Fruit fly (Drosophila melanogaster) whole organism, pupa: ENCODE results near the gene CG18178.

Experiments
- CG10348 ChIP-seq: fragments of 200-800 bp; sonication (Bioruptor generic); IDR thresholded peaks from 2 replicates; pipeline ENCODE4 v1.3.6; 2022; ENCODE audit warnings: missing biosample characterization, missing genetic modification characterization
- CG12605 ChIP-seq: fragments of 200-800 bp; sonication (Bioruptor generic); IDR thresholded peaks from 2 replicates; pipeline ENCODE4 v1.3.6; 2022; ENCODE audit warnings: missing biosample characterization, missing genetic modification characterization
- CG13204 ChIP-seq: fragments of 200-800 bp; sonication (Bioruptor generic); optimal IDR thresholded peaks from 2 replicates; lab custom pipeline; 2018; ENCODE audit warnings: missing biosample characterization, mild to moderate bottlenecking, missing genetic modification characterization, moderate library complexity
- CG14655 ChIP-seq: fragments of 200-800 bp; sonication (Bioruptor generic); optimal IDR thresholded peaks from 3 replicates; lab custom pipeline; 2017; ENCODE audit warnings: mild to moderate bottlenecking, missing biosample characterization, missing genetic modification reagents, missing genetic modification characterization
- CG15710 ChIP-seq: fragments of 200-800 bp; sonication (Bioruptor generic); optimal IDR thresholded peaks from 2 replicates; lab custom pipeline; 2018; ENCODE audit warnings: missing biosample characterization, mild to moderate bottlenecking, missing genetic modification characterization, moderate library complexity
- CG17806 ChIP-seq: fragments of 200-800 bp; sonication (Bioruptor generic); optimal IDR thresholded peaks from 2 replicates; lab custom pipeline; 2018; ENCODE audit warnings: missing biosample characterization, mild to moderate bottlenecking, missing genetic modification characterization, moderate library complexity
- CG32121 ChIP-seq: fragments of 200-800 bp; sonication (Bioruptor generic); IDR thresholded peaks from 2 replicates; pipeline ENCODE4 v1.3.6; 2022; ENCODE audit warnings: missing biosample characterization, missing genetic modification characterization
- CG34367 ChIP-seq: fragments of 200-800 bp; sonication (Bioruptor generic); optimal IDR thresholded peaks from 2 replicates; lab custom pipeline; 2018; ENCODE audit warnings: missing biosample characterization, mild to moderate bottlenecking, missing genetic modification characterization
- CG4496 ChIP-seq: fragments of 200-800 bp; sonication (Bioruptor generic); IDR thresholded peaks from 3 replicates; pipeline ENCODE4 v1.3.6; 2022; ENCODE audit warnings: missing biosample characterization, missing genetic modification characterization
- CG8159 ChIP-seq: fragments of 200-800 bp; sonication (Bioruptor generic); optimal IDR thresholded peaks from 3 replicates; lab custom pipeline; 2018; ENCODE audit warnings: missing biosample characterization, mild to moderate bottlenecking, missing genetic modification characterization, moderate library complexity
- CG8301 ChIP-seq: fragments of 200-800 bp; sonication (Bioruptor generic); optimal IDR thresholded peaks from 2 replicates; lab custom pipeline; 2018; ENCODE audit warnings: missing biosample characterization, mild to moderate bottlenecking, missing genetic modification characterization
- CG9948 ChIP-seq: fragments of 200-800 bp; sonication (Bioruptor generic); optimal IDR thresholded peaks from 2 replicates; lab custom pipeline; 2018; ENCODE audit warnings: missing biosample characterization, mild to moderate bottlenecking, missing genetic modification characterization, moderate library complexity
- D1 ChIP-seq: fragments of 200-800 bp; sonication (Bioruptor generic); optimal IDR thresholded peaks from 2 replicates; lab custom pipeline; 2018; ENCODE audit warnings: missing biosample characterization, mild to moderate bottlenecking, missing genetic modification characterization, moderate library complexity
- EcR ChIP-seq: fragments of 200-800 bp; sonication (Bioruptor generic); optimal IDR thresholded peaks from 3 replicates; lab custom pipeline; 2019; ENCODE audit warnings: missing biosample characterization, missing genetic modification characterization, mild to moderate bottlenecking, moderate library complexity, missing genetic modification reagents
- Ets98B ChIP-seq: fragments of 200-800 bp; sonication (Bioruptor generic); IDR thresholded peaks from 2 replicates; pipeline ENCODE4 v1.3.6; 2022; ENCODE audit warnings: missing biosample characterization, missing genetic modification characterization
- Pif1A ChIP-seq: fragments of 200-800 bp; sonication (Bioruptor generic); optimal IDR thresholded peaks from 3 replicates; lab custom pipeline; 2016; ENCODE audit warnings: missing biosample characterization, missing genetic modification characterization
- Pif1B ChIP-seq: fragments of 200-800 bp; sonication (Bioruptor generic); optimal IDR thresholded peaks from 3 replicates; lab custom pipeline; 2016; ENCODE audit warnings: missing biosample characterization, missing genetic modification characterization
- Snoo ChIP-seq: fragments of 200-800 bp; sonication (Bioruptor generic); optimal IDR thresholded peaks from 3 replicates; lab custom pipeline; 2017; ENCODE audit warnings: missing biosample characterization, mild to moderate bottlenecking, missing genetic modification characterization, inconsistent platforms
- fd96Ca ChIP-seq: fragments of 200-800 bp; sonication (Bioruptor generic); IDR thresholded peaks from 3 replicates; pipeline ENCODE4 v1.3.6; 2022; ENCODE audit warnings: missing biosample characterization, missing genetic modification characterization
- gl ChIP-seq: fragments of 200-800 bp; sonication (Bioruptor generic); optimal IDR thresholded peaks from 2 replicates; lab custom pipeline; 2018; ENCODE audit warnings: missing biosample characterization, mild to moderate bottlenecking, missing genetic modification characterization
- rn ChIP-seq: fragments of 200-800 bp; sonication (Bioruptor generic); IDR thresholded peaks from 2 replicates; pipeline ENCODE4 v1.3.6; 2022; ENCODE audit warnings: missing biosample characterization, missing genetic modification characterization

The CG18178 gene

DNA sequence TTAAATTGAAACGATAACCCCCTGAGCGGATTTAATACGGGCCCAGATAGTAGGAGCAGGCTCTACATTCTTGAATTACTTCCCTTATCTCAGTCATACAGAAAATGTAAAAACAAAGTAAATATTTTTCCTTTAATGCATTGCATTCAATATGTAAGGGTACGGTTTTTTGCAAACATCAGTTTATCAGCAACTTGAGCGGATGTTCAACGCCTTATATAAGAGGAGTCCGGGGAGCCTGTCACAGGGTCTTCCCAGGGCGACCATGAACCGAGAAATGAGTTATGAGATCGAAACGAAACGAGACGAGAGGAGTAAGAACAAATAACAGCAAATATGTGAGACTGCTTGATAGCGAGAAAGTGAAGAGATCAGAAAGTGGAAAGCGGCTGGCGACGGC lies 2.3 kb downstream of the CG18178 start:
- TF ChIP-seq EcR (GFP tag; lab: Kevin White, UChicago) (peak; percentile 88), gl (tag; lab: Kevin White, UChicago) (no peak), CG8159 (tag; lab: Kevin White, UChicago) (no peak)

DNA sequence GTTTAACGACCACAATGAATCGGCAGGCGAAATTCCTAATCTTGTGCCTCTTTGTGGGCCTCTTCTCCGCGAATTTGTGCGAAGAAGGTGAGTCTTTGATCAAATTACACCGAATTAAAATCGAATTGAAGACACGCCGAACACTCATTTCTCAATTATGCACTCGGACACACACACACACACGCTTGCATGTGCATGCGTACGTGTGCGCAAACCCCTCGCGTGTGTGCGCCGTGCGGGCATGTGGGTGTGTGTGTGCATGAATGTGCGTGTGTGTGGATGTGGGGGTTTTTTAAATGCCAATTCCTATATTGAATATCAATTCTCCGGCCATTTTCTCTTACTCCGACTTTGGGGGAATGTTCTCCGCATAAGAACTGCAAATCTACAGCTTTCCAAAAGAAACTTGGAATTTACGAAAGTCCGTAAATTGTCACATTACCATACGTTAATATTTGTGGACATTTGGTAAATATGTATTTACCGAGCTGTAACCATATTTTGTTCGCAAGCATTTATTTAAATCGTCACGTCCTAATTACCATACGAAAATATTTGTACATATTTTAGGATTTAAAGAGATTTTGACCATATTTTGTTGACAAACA lies 4.3 kb downstream of the CG18178 start:
- no peak for TF ChIP-seq CG8159 (tag; lab: Kevin White, UChicago)
- peak; percentile 3 for TF ChIP-seq EcR (GFP tag; lab: Kevin White, UChicago)
- no peak for TF ChIP-seq Snoo (tag; lab: Kevin White, UChicago)
- TF ChIP-seq CG8301 (tag; lab: Kevin White, UChicago), result no peak
- no peak for TF ChIP-seq CG32121 (GFP tag; lab: Robert Waterston, UW)
- TF ChIP-seq Ets98B (GFP tag; lab: Robert Waterston, UW), result 0 out of 2 replicates have a peak, but pooled peaks have one; percentile 2
- TF ChIP-seq CG14655 (GFP tag; lab: Kevin White, UChicago), result no peak
- TF ChIP-seq Pif1B (GFP tag; lab: Kevin White, UChicago), result no peak
- TF ChIP-seq fd96Ca (GFP tag; lab: Robert Waterston, UW), result no peak
- no peak for TF ChIP-seq CG17806 (tag; lab: Kevin White, UChicago)
- TF ChIP-seq CG4496 (GFP tag; lab: Robert Waterston, UW), result 0 out of 3 replicates have a peak, but pooled peaks have one; percentile 23
- no peak for TF ChIP-seq gl (tag; lab: Kevin White, UChicago)

DNA sequence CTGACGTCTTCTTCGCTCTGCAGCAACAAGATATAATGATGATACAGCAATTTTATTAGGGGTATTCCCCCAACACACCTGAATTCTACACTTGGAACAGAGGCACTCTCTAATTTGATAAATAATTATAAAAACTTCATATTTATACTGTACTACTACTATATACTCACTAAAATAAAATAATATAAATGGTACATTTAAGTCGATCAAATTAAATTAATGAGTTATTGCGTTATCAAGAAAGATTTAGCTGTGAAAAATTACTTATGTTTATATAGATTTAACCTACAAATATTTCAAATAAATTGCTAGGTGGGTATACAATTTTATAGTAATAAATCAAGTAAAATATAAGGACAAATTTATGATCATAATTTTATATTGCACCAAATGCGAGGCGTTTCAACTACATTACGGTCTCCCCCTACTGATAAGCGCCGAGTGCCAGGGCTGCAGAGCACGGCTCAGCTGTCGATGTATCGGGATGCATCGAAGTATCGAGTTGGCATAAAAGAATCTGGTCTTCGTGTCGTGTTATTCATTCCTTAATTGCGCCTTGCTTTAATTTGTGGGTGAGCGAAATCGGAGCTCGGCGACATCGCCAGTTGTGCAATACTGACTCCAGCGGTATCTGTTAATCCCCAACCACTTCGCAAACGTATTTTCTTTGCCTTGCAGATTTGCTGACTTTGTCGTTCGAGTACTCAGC lies 5.0 kb downstream of the CG18178 start, which contains the start of gene vsg:
Gene vsg, plus strand, starts transcription at position 497 of the 709 bp plus-strand sequence.
- TF ChIP-seq CG4496 (GFP tag; lab: Robert Waterston, UW), result peak; percentile 43; the same call in 1 of the 3 replicates
- TF ChIP-seq EcR (GFP tag; lab: Kevin White, UChicago), result no peak
- 0 out of 2 replicates have a peak, but pooled peaks have one; percentile 43 for TF ChIP-seq CG12605 (GFP tag; lab: Robert Waterston, UW)
- TF ChIP-seq fd96Ca (GFP tag; lab: Robert Waterston, UW), result peak; percentile 32; the same call in 1 of the 3 replicates
- no peak for TF ChIP-seq rn (GFP tag; lab: Robert Waterston, UW)
- TF ChIP-seq CG9948 (tag; lab: Kevin White, UChicago), result peak; percentile 78
- no peak for TF ChIP-seq Pif1A
- TF ChIP-seq CG32121 (GFP tag; lab: Robert Waterston, UW), result peak; percentile 54; the same call in 1 of the 2 replicates
- peak; percentile 83 for TF ChIP-seq CG15710
- no peak for TF ChIP-seq CG13204 (GFP tag; lab: Kevin White, UChicago)
- TF ChIP-seq gl (tag; lab: Kevin White, UChicago), result no peak
- TF ChIP-seq Pif1B (GFP tag; lab: Kevin White, UChicago), result no peak
- TF ChIP-seq CG17806 (tag; lab: Kevin White, UChicago), result peak; percentile 62
- TF ChIP-seq D1 (tag; lab: Kevin White, UChicago), result no peak
- peak; percentile 84 for TF ChIP-seq CG8159 (tag; lab: Kevin White, UChicago)
- peak; percentile 63 for TF ChIP-seq CG8301 (tag; lab: Kevin White, UChicago)
- peak; percentile 60 for TF ChIP-seq CG34367 (tag; lab: Kevin White, UChicago)
- TF ChIP-seq CG10348 (GFP tag; lab: Robert Waterston, UW), result peak; percentile 21; the same call in 1 of the 2 replicates
- no peak for TF ChIP-seq CG14655 (GFP tag; lab: Kevin White, UChicago)
- peak; percentile 67 for TF ChIP-seq Snoo (tag; lab: Kevin White, UChicago)
- TF ChIP-seq Ets98B (GFP tag; lab: Robert Waterston, UW), result peak; percentile 2; the same call in 1 of the 2 replicates

DNA sequence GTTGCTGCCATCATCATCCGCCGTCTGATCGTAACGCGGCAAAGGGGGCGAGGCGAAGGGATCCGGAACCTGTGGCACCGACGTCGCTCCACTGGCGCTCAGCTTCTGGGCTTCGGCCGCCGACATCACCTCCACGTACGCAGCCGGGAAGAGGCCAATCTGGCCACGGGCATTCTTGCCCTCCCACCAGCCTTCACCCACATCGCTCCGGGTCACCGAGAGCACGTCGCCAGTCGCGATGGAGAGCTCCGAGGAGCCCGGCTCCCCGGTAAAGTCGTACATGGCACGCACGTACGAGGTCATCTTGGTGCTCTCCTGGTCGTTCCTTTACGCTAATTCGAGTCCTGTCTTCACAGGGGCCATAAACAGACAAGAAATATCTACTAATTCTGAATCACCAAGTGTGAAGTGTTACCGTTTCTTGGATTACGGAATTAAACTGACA lies 5.5 kb downstream of the CG18178 start, which contains the start of gene SH3PX1:
Gene SH3PX1, minus strand, starts transcription at position 445 of the 445 bp plus-strand sequence.
- TF ChIP-seq CG12605 (GFP tag; lab: Robert Waterston, UW) (no peak), fd96Ca (GFP tag; lab: Robert Waterston, UW) (0 out of 3 replicates have a peak, but pooled peaks have one; percentile 34), D1 (tag; lab: Kevin White, UChicago) (no peak), CG32121 (GFP tag; lab: Robert Waterston, UW) (no peak), Pif1B (GFP tag; lab: Kevin White, UChicago) (no peak), EcR (GFP tag; lab: Kevin White, UChicago) (peak; percentile 4)

DNA sequence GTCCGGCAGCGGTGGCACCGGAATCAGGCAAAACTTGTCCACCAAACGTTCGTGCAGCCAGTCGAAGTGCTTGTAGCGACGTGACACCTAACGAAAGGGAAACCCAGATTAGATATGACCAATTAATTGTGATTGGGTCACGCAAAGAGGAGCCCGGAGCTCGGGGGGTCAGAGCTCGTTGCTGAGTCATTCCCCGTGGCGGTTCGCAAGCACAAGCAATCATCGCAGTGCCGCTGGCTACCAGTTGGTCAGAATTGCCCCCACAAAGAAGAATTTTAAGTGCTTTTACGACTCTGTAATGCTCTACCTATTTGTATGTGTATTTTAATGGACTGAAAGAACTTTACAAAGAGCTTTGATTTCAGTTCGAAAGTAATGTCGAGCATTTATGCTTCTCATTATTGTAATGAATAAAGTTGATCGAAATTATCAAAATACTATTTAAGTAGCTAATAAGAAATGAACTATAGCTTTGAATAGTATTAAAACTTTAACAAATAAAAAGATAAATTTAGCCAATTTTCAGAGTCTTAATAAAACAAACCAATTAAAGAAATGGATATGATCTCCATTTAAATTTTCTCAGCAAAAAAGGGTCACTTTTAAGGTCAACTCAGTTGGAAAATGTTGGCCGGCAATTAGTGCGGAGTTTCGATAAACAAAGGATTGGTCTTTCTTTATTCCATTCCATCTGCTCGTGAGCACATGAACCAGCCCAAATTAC lies 6.7 kb downstream of the CG18178 start:
- TF ChIP-seq CG8159 (tag; lab: Kevin White, UChicago) (peak; percentile 2), CG32121 (GFP tag; lab: Robert Waterston, UW) (no peak)
- TF ChIP-seq, all 21 proteins: peak for 1
